Worm (Caenorhabditis elegans) whole organism, L4/young adult: ENCODE measurements around the gene rpl-28.

Experiments used
- W03F9.2 ChIP-seq: fragments of 150-350 bp; optimal IDR thresholded peaks from 2 replicates; lab custom pipeline; 2014; ENCODE audit warnings: missing biosample characterization, missing genetic modification characterization
- dao-5 ChIP-seq: sonication (generic microtip); optimal IDR thresholded peaks from 2 replicates; lab custom pipeline; 2016; ENCODE audit warnings: missing genotype, missing genetic modification characterization, moderate library complexity, missing compliant biosample characterization
- him-1 ChIP-seq: sonication (generic microtip); optimal IDR thresholded peaks from 2 replicates; lab custom pipeline; 2016; ENCODE audit warnings: missing genotype, missing genetic modification reagents, missing genetic modification characterization, missing compliant biosample characterization

DNA sequence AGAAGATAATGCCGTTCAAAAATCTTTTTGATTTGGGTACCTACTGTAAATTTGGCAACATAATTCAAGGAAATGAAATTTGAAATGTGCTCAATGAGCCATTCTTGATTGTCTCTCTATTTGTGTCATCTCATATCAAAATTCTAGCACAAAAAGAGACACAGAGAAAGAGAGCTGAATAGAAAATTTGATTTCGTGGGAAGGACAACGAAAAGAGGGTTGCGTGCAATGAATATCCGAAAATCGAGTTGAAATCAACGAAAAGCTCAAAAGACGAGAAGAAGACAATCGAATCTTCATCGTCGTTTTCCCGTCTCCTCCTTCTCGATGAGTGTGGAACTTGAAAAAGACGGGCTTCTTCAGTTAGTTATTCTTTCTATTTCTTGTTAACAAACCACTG lies 19.9 kb upstream of the rpl-28 start, which contains the start of gene C15C8.5:
- no peak for TF ChIP-seq him-1
- TF ChIP-seq dao-5 (tag; lab: Kevin White, UChicago): no peak
- no peak for TF ChIP-seq W03F9.2
